Fruit fly (Drosophila melanogaster) whole organism, pupa: ENCODE measurements around the gene UQCR-C2.
A peak's percentile ranks its signal among the peaks of the same experiment; 100 is the strongest.

Source experiments
- D1 ChIP-seq: fragments of 200-800 bp; sonication (Bioruptor generic); optimal IDR thresholded peaks from 2 replicates; lab custom pipeline; 2018; ENCODE audit warnings: missing biosample characterization, mild to moderate bottlenecking, missing genetic modification characterization, moderate library complexity
- Ets98B ChIP-seq: fragments of 200-800 bp; sonication (Bioruptor generic); IDR thresholded peaks from 2 replicates; pipeline ENCODE4 v1.3.6; 2022; ENCODE audit warnings: missing biosample characterization, missing genetic modification characterization

DNA sequence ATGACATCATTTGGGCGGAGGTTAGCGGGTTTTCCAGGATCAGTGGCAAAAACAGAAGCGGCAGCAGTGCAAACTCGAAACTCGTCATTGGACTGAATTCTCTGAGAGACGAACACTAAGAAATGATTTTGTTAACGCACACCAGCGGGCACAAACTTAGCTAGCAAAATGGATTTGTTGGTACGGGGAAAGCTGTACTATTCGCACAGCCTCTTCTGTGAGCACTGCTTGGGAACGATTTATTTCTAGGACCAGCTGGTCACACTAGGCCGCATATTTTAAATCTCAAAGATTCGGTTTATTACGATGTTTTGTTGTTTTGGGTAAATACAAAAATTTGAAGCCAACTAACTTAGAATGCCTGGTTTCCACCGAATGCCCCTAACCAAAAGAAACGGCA is 25.2 kb downstream of the UQCR-C2 start, which contains the start of gene CG4098:
- TF ChIP-seq Ets98B (GFP tag; lab: Robert Waterston, UW) (peak; percentile 83), D1 (tag; lab: Kevin White, UChicago) (no peak)
